Worm (Caenorhabditis elegans) whole organism, L2 larva: ENCODE data around the gene C54D10.3.

ENCODE experiments used
- C34F6.9 ChIP-seq: fragments of 150-350 bp; optimal IDR thresholded peaks from 2 replicates; lab custom pipeline; 2014; ENCODE audit warnings: missing biosample characterization, missing genetic modification characterization
- Y55F3AM.14 ChIP-seq: fragments of 200-800 bp; sonication (Bioruptor generic); optimal IDR thresholded peaks from 2 replicates; lab custom pipeline; 2018; ENCODE audit warnings: mild to moderate bottlenecking, missing genetic modification characterization, missing compliant biosample characterization
- ZK546.5 ChIP-seq: sonication (generic microtip); optimal IDR thresholded peaks from 2 replicates; lab custom pipeline; 2017; ENCODE audit warnings: missing biosample characterization, missing genetic modification characterization
- ama-1 ChIP-seq: fragments of 150-350 bp; optimal IDR thresholded peaks from 2 replicates; lab custom pipeline; 2018; ENCODE audit warnings: inconsistent platforms
- blmp-1 ChIP-seq: sonication (generic microtip); optimal IDR thresholded peaks from 2 replicates; lab custom pipeline; 2017; ENCODE audit warnings: missing genetic modification characterization, mild to moderate bottlenecking, missing compliant biosample characterization, antibody characterized with exemption, moderate library complexity; ENCODE audit not compliant: insufficient read depth
- ceh-82 ChIP-seq: fragments of 150-350 bp; optimal IDR thresholded peaks from 2 replicates; lab custom pipeline; 2014; ENCODE audit warnings: missing biosample characterization, missing genetic modification characterization
- crh-2 ChIP-seq: sonication (generic microtip); optimal IDR thresholded peaks from 2 replicates; lab custom pipeline; 2017; ENCODE audit warnings: missing biosample characterization, missing genetic modification characterization
- dmd-4 ChIP-seq: sonication (generic microtip); optimal IDR thresholded peaks from 2 replicates; lab custom pipeline; 2017; ENCODE audit warnings: missing biosample characterization, missing genetic modification characterization
- elt-3 ChIP-seq: sonication (generic microtip); optimal IDR thresholded peaks from 2 replicates; lab custom pipeline; 2017; ENCODE audit warnings: missing biosample characterization, missing genetic modification characterization
- fos-1 ChIP-seq: fragments of 150-350 bp; optimal IDR thresholded peaks from 2 replicates; lab custom pipeline; 2014; ENCODE audit warnings: missing biosample characterization, missing genetic modification characterization
- lin-13 ChIP-seq: fragments of 150-350 bp; optimal IDR thresholded peaks from 2 replicates; lab custom pipeline; 2014; ENCODE audit warnings: missing biosample characterization, missing genetic modification reagents, missing genetic modification characterization
- lin-39 ChIP-seq: fragments of 150-350 bp; optimal IDR thresholded peaks from 2 replicates; lab custom pipeline; 2014; ENCODE audit warnings: missing biosample characterization, missing genetic modification reagents, missing genetic modification characterization
- lsy-2 ChIP-seq, 2 experiments: fragments of 150-350 bp in 1 of 2; sonication (generic microtip) in 1 of 2; optimal IDR thresholded peaks; 2 replicates each; lab custom pipeline; 2014 to 2017; ENCODE audit warnings: missing biosample characterization in 2 of 2, missing genetic modification characterization in 2 of 2
- mab-5 ChIP-seq: fragments of 150-350 bp; optimal IDR thresholded peaks from 2 replicates; lab custom pipeline; 2014; ENCODE audit warnings: missing biosample characterization, missing genetic modification characterization
- mbf-1 ChIP-seq: sonication (generic microtip); optimal IDR thresholded peaks from 2 replicates; lab custom pipeline; 2017; ENCODE audit warnings: missing biosample characterization, missing genetic modification characterization
- mdl-1 ChIP-seq, 2 experiments: fragments of 150-350 bp in 1 of 2; sonication (generic microtip) in 1 of 2; optimal IDR thresholded peaks; 2 replicates each; lab custom pipeline; 2017; ENCODE audit warnings: missing biosample characterization in 2 of 2, missing genetic modification characterization in 2 of 2
- nhr-10 ChIP-seq: sonication (generic microtip); optimal IDR thresholded peaks from 2 replicates; lab custom pipeline; 2017; ENCODE audit warnings: missing biosample characterization, missing genetic modification characterization
- nhr-11 ChIP-seq: fragments of 150-350 bp; optimal IDR thresholded peaks from 2 replicates; lab custom pipeline; 2014; ENCODE audit warnings: missing biosample characterization, missing genetic modification characterization
- nhr-12 ChIP-seq: fragments of 150-350 bp; optimal IDR thresholded peaks from 2 replicates; lab custom pipeline; 2014; ENCODE audit warnings: missing biosample characterization, missing genetic modification characterization
- nhr-129 ChIP-seq: fragments of 150-350 bp; optimal IDR thresholded peaks from 2 replicates; lab custom pipeline; 2014; ENCODE audit warnings: missing biosample characterization, missing genetic modification characterization
- nhr-21 ChIP-seq: fragments of 150-350 bp; optimal IDR thresholded peaks from 2 replicates; lab custom pipeline; 2014; ENCODE audit warnings: missing biosample characterization, missing genetic modification characterization
- nhr-23 ChIP-seq: fragments of 150-350 bp; optimal IDR thresholded peaks from 2 replicates; lab custom pipeline; 2014; ENCODE audit warnings: missing biosample characterization, missing genetic modification reagents, missing genetic modification characterization
- nhr-237 ChIP-seq: fragments of 150-350 bp; optimal IDR thresholded peaks from 2 replicates; lab custom pipeline; 2014; ENCODE audit warnings: missing biosample characterization, missing genetic modification characterization
- nhr-25 ChIP-seq: fragments of 150-350 bp; sonication (generic microtip); optimal IDR thresholded peaks from 3 replicates; lab custom pipeline; 2014; ENCODE audit warnings: missing biosample characterization, missing genetic modification characterization
- nhr-6 ChIP-seq: fragments of 150-350 bp; optimal IDR thresholded peaks from 2 replicates; lab custom pipeline; 2014; ENCODE audit warnings: missing biosample characterization, missing genetic modification characterization
- nhr-77 ChIP-seq: fragments of 150-350 bp; optimal IDR thresholded peaks from 2 replicates; lab custom pipeline; 2014; ENCODE audit warnings: missing biosample characterization, missing genetic modification characterization
- peb-1 ChIP-seq: fragments of 150-350 bp; optimal IDR thresholded peaks from 2 replicates; lab custom pipeline; 2014; ENCODE audit warnings: missing biosample characterization, missing genetic modification characterization
- sem-4 ChIP-seq: fragments of 150-350 bp; optimal IDR thresholded peaks from 2 replicates; lab custom pipeline; 2014; ENCODE audit warnings: missing biosample characterization, missing genetic modification reagents, missing genetic modification characterization
- skn-1 ChIP-seq: sonication (generic microtip); optimal IDR thresholded peaks from 2 replicates; lab custom pipeline; 2017; ENCODE audit warnings: missing biosample characterization, missing genetic modification characterization
- sma-3 ChIP-seq: sonication (generic microtip); optimal IDR thresholded peaks from 2 replicates; lab custom pipeline; 2016; ENCODE audit warnings: missing genetic modification reagents, missing genetic modification characterization, missing compliant biosample characterization
- sma-9 ChIP-seq, 2 experiments: fragments of 150-350 bp in 1 of 2; sonication (generic microtip) in 1 of 2; optimal IDR thresholded peaks; 2 replicates each; lab custom pipeline; 2014 to 2016; ENCODE audit warnings: missing genetic modification characterization in 2 of 2, mild to moderate bottlenecking in 1 of 2, missing biosample characterization in 1 of 2, missing compliant biosample characterization in 1 of 2, missing genetic modification reagents in 1 of 2, moderate library complexity in 1 of 2
- unc-39 ChIP-seq: fragments of 150-350 bp; optimal IDR thresholded peaks from 2 replicates; lab custom pipeline; 2014; ENCODE audit warnings: missing biosample characterization, missing genetic modification characterization
- unc-55 ChIP-seq: fragments of 150-350 bp; sonication (generic microtip); optimal IDR thresholded peaks from 3 replicates; lab custom pipeline; 2014; ENCODE audit warnings: missing biosample characterization, missing genetic modification reagents, missing genetic modification characterization
- ztf-1 ChIP-seq: fragments of 200-800 bp; sonication (Bioruptor generic); conservative IDR thresholded peaks from 2 replicates; pipeline ENCODE4 v1.3.6; 2022; ENCODE audit warnings: missing genetic modification characterization, missing compliant biosample characterization
- ztf-11 ChIP-seq: sonication (generic microtip); optimal IDR thresholded peaks from 2 replicates; lab custom pipeline; 2017; ENCODE audit warnings: missing biosample characterization, missing genetic modification characterization
- ztf-4 ChIP-seq: fragments of 150-350 bp; optimal IDR thresholded peaks from 2 replicates; lab custom pipeline; 2014; ENCODE audit warnings: missing biosample characterization, missing genetic modification characterization

The C54D10.3 gene

ce11 chrV:12402355-12402754 is 16.0 kb upstream of the C54D10.3 start, which contains the start of gene K01D12.8:
TSS of gene K01D12.8 (plus strand) at chrV:12402655.
- TF ChIP-seq ama-1 (lab: Kevin White, UChicago) (no peak), Y55F3AM.14 (GFP tag; lab: Kevin White, UChicago) (no peak), nhr-11 (tag; lab: Kevin White, UChicago) (no peak), nhr-23 (tag; lab: Kevin White, UChicago) (no peak), mab-5 (tag; lab: Kevin White, UChicago) (no peak), mbf-1 (tag; lab: Kevin White, UChicago) (no peak), lsy-2 (tag; optimal IDR thresholded peaks at IDR 0.05; lab: Kevin White, UChicago) (no peak), peb-1 (tag; lab: Kevin White, UChicago) (no peak), unc-55 (GFP tag; lab: Kevin White, UChicago) (no peak), ztf-11 (tag; lab: Kevin White, UChicago) (no peak), nhr-77 (tag; lab: Kevin White, UChicago) (no peak), nhr-12 (no peak), ceh-82 (no peak), lin-39 (no peak)

ce11 chrV:12404544-12404943 is 13.8 kb upstream of the C54D10.3 start, which contains the start of gene K01D12.9:
TSS of gene K01D12.9 (minus strand) at chrV:12404644.
- no peak for TF ChIP-seq nhr-25 (tag; lab: Kevin White, UChicago)
- TF ChIP-seq skn-1 (tag; lab: Kevin White, UChicago) = no peak
- TF ChIP-seq sma-3 (GFP tag; lab: Kevin White, UChicago) = no peak
- TF ChIP-seq C34F6.9 (tag; lab: Kevin White, UChicago) = no peak
- TF ChIP-seq nhr-77 (tag; lab: Kevin White, UChicago) = no peak
- TF ChIP-seq ZK546.5 (tag; lab: Kevin White, UChicago) = no peak
- no peak for TF ChIP-seq mab-5 (tag; lab: Kevin White, UChicago)
- TF ChIP-seq nhr-129 = no peak
- TF ChIP-seq sma-9 (GFP tag; optimal IDR thresholded peaks at IDR 0.05; lab: Kevin White, UChicago) = no peak
- TF ChIP-seq sma-9 (tag; optimal IDR thresholded peaks at IDR 0.05; lab: Kevin White, UChicago) = no peak
- no peak for TF ChIP-seq ztf-4 (tag; lab: Kevin White, UChicago)
- TF ChIP-seq elt-3 (tag; lab: Kevin White, UChicago) = no peak
- TF ChIP-seq nhr-11 (tag; lab: Kevin White, UChicago) = no peak
- no peak for TF ChIP-seq blmp-1 (tag; lab: Kevin White, UChicago)
- no peak for TF ChIP-seq nhr-23 (tag; lab: Kevin White, UChicago)
- TF ChIP-seq nhr-21 (tag; lab: Kevin White, UChicago) = no peak
- TF ChIP-seq mbf-1 (tag; lab: Kevin White, UChicago) = no peak
- no peak for TF ChIP-seq Y55F3AM.14 (GFP tag; lab: Kevin White, UChicago)
- no peak for TF ChIP-seq dmd-4 (tag; lab: Kevin White, UChicago)

- no peak for TF ChIP-seq ceh-82
- TF ChIP-seq nhr-25 (tag; lab: Kevin White, UChicago) = no peak
- no peak for TF ChIP-seq nhr-10 (tag; lab: Kevin White, UChicago)
- no peak for TF ChIP-seq mdl-1 (tag; optimal IDR thresholded peaks at IDR 0.05; lab: Kevin White, UChicago)
- no peak for TF ChIP-seq fos-1 (tag; lab: Kevin White, UChicago)
- no peak for TF ChIP-seq nhr-6 (tag; lab: Kevin White, UChicago)
- TF ChIP-seq lin-39 = no peak
- no peak for TF ChIP-seq unc-39 (tag; lab: Kevin White, UChicago)
- TF ChIP-seq sem-4 (tag; lab: Kevin White, UChicago) = no peak
- no peak for TF ChIP-seq peb-1 (tag; lab: Kevin White, UChicago)
- no peak for TF ChIP-seq unc-55 (GFP tag; lab: Kevin White, UChicago)
- no peak for TF ChIP-seq ztf-1 (GFP tag; lab: Robert Waterston, UW)
- TF ChIP-seq lin-13 (GFP tag; lab: Kevin White, UChicago) = no peak
- no peak for TF ChIP-seq sma-3 (GFP tag; lab: Kevin White, UChicago)
- no peak for TF ChIP-seq nhr-21 (tag; lab: Kevin White, UChicago)
- TF ChIP-seq crh-2 (tag; lab: Kevin White, UChicago) = no peak
- no peak for TF ChIP-seq nhr-237 (tag; lab: Kevin White, UChicago)
- no peak for TF ChIP-seq nhr-23 (tag; lab: Kevin White, UChicago)
- TF ChIP-seq ZK546.5 (tag; lab: Kevin White, UChicago) = no peak
- no peak for TF ChIP-seq dmd-4 (tag; lab: Kevin White, UChicago)
- TF ChIP-seq, all 48 proteins: peak for 0
Measured at ce11 chrV:12405929-12406328, 12.5 kb upstream of the C54D10.3 start, which contains the start of gene K01D12.10. TSS of gene K01D12.10 (plus strand) at chrV:12406229.
